Worm (Caenorhabditis elegans) whole organism, L2 larva: ENCODE results near the gene srx-5.

Experiments used
- F13H6.1 ChIP-seq: sonication (generic microtip); optimal IDR thresholded peaks from 2 replicates; lab custom pipeline; 2016; ENCODE audit warnings: missing genetic modification characterization, missing compliant biosample characterization
- alr-1 ChIP-seq: fragments of 150-350 bp; optimal IDR thresholded peaks from 2 replicates; lab custom pipeline; 2014; ENCODE audit warnings: missing biosample characterization, missing genetic modification characterization
- ceh-16 ChIP-seq: fragments of 150-350 bp; optimal IDR thresholded peaks from 2 replicates; lab custom pipeline; 2014; ENCODE audit warnings: missing biosample characterization, missing genetic modification characterization
- fos-1 ChIP-seq: fragments of 150-350 bp; optimal IDR thresholded peaks from 2 replicates; lab custom pipeline; 2014; ENCODE audit warnings: missing biosample characterization, missing genetic modification characterization
- nhr-25 ChIP-seq: fragments of 150-350 bp; sonication (generic microtip); optimal IDR thresholded peaks from 3 replicates; lab custom pipeline; 2014; ENCODE audit warnings: missing biosample characterization, missing genetic modification characterization
- unc-39 ChIP-seq: fragments of 150-350 bp; optimal IDR thresholded peaks from 2 replicates; lab custom pipeline; 2014; ENCODE audit warnings: missing biosample characterization, missing genetic modification characterization
- unc-62 ChIP-seq: fragments of 150-350 bp; optimal IDR thresholded peaks from 2 replicates; lab custom pipeline; 2014; ENCODE audit warnings: missing biosample characterization, missing genetic modification reagents, missing genetic modification characterization
- ztf-4 ChIP-seq: fragments of 150-350 bp; optimal IDR thresholded peaks from 2 replicates; lab custom pipeline; 2014; ENCODE audit warnings: missing biosample characterization, missing genetic modification characterization

ce11 chrV:706918-707317 lies 7.0 kb downstream of the srx-5 start, which contains the start of gene srbc-38:
- TF ChIP-seq ceh-16 (tag; lab: Kevin White, UChicago) (no peak), unc-39 (no peak), fos-1 (tag; lab: Kevin White, UChicago) (no peak), nhr-25 (tag; lab: Kevin White, UChicago) (no peak), alr-1 (tag; lab: Kevin White, UChicago) (no peak), F13H6.1 (tag; lab: Kevin White, UChicago) (no peak), unc-62 (GFP tag; lab: Kevin White, UChicago) (no peak), ztf-4 (tag; lab: Kevin White, UChicago) (no peak)
